Fruit fly (Drosophila melanogaster) whole organism, embryonic: Measurements from ENCODE around the gene CG3071.

Experiments used
- Asciz ChIP-seq: fragments of 200-800 bp; sonication (Bioruptor generic); optimal IDR thresholded peaks from 2 replicates; lab custom pipeline; 2017; ENCODE audit warnings: missing biosample characterization, mild to moderate bottlenecking, missing genetic modification characterization, missing genetic modification reagents
- Blimp-1 ChIP-seq: fragments of 200-800 bp; sonication (Bioruptor generic); optimal IDR thresholded peaks from 3 replicates; lab custom pipeline; 2018; ENCODE audit warnings: missing biosample characterization, missing genetic modification characterization, mild to moderate bottlenecking, moderate library complexity, missing genetic modification reagents
- Bteb2 ChIP-seq: fragments of 200-800 bp; sonication (Bioruptor generic); optimal IDR thresholded peaks from 2 replicates; lab custom pipeline; 2016; ENCODE audit warnings: missing biosample characterization, missing genetic modification characterization
- CG10366 ChIP-seq: fragments of 200-800 bp; sonication (Bioruptor generic); IDR thresholded peaks from 2 replicates; pipeline ENCODE4 v1.3.6; 2022; ENCODE audit warnings: missing biosample characterization, missing genetic modification characterization
- CG10979 ChIP-seq: fragments of 200-800 bp; sonication (Bioruptor generic); optimal IDR thresholded peaks from 2 replicates; lab custom pipeline; 2018; ENCODE audit warnings: missing biosample characterization, mild to moderate bottlenecking, missing genetic modification characterization, moderate library complexity
- CG11560 ChIP-seq: fragments of 200-800 bp; sonication (Bioruptor generic); IDR thresholded peaks from 3 replicates; pipeline ENCODE4 v1.3.6; 2022; ENCODE audit warnings: missing biosample characterization, missing genetic modification characterization
- CG12299 ChIP-seq: fragments of 200-800 bp; sonication (Bioruptor generic); optimal IDR thresholded peaks from 2 replicates; lab custom pipeline; 2018; ENCODE audit warnings: missing biosample characterization, mild to moderate bottlenecking, missing genetic modification characterization
- CG13123 ChIP-seq: fragments of 200-800 bp; sonication (Bioruptor generic); optimal IDR thresholded peaks from 2 replicates; lab custom pipeline; 2016; ENCODE audit warnings: missing biosample characterization, missing genetic modification characterization
- CG14667 ChIP-seq: fragments of 200-800 bp; sonication (Bioruptor generic); IDR thresholded peaks from 2 replicates; pipeline ENCODE4 v1.3.6; 2022; ENCODE audit warnings: missing biosample characterization, missing genetic modification characterization
- CG14710 ChIP-seq: fragments of 200-800 bp; sonication (Bioruptor generic); optimal IDR thresholded peaks from 3 replicates; lab custom pipeline; 2019; ENCODE audit warnings: missing biosample characterization, mild to moderate bottlenecking, missing genetic modification characterization, moderate library complexity
- CG15073 ChIP-seq: fragments of 200-800 bp; sonication (Bioruptor generic); optimal IDR thresholded peaks from 2 replicates; lab custom pipeline; 2016; ENCODE audit warnings: missing biosample characterization, missing genetic modification characterization
- CG17361 ChIP-seq: fragments of 200-800 bp; sonication (Bioruptor generic); IDR thresholded peaks from 3 replicates; pipeline ENCODE4 v1.3.6; 2022; ENCODE audit warnings: missing biosample characterization, missing genetic modification characterization
- CG17612 ChIP-seq: fragments of 200-800 bp; sonication (Bioruptor generic); IDR thresholded peaks from 2 replicates; pipeline ENCODE4 v1.3.6; 2022; ENCODE audit warnings: missing biosample characterization, missing genetic modification characterization
- CG17802 ChIP-seq: fragments of 200-800 bp; sonication (Bioruptor generic); optimal IDR thresholded peaks from 2 replicates; lab custom pipeline; 2018; ENCODE audit warnings: missing biosample characterization, mild to moderate bottlenecking, missing genetic modification characterization, moderate library complexity
- CG17912 ChIP-seq: fragments of 200-800 bp; sonication (Bioruptor generic); optimal IDR thresholded peaks from 2 replicates; lab custom pipeline; 2018; ENCODE audit warnings: missing biosample characterization, mild to moderate bottlenecking, missing genetic modification characterization
- CG18011 ChIP-seq: fragments of 200-800 bp; sonication (Bioruptor generic); optimal IDR thresholded peaks from 2 replicates; lab custom pipeline; 2017; ENCODE audit warnings: missing biosample characterization, missing genetic modification characterization, mild to moderate bottlenecking, moderate library complexity, missing genotype
- CG2120 ChIP-seq: fragments of 200-800 bp; sonication (Bioruptor generic); optimal IDR thresholded peaks from 3 replicates; lab custom pipeline; 2016; ENCODE audit warnings: missing biosample characterization, missing genetic modification characterization
- CG2678 ChIP-seq: fragments of 200-800 bp; sonication (Bioruptor generic); optimal IDR thresholded peaks from 3 replicates; lab custom pipeline; 2019; ENCODE audit warnings: missing biosample characterization, mild to moderate bottlenecking, missing genetic modification characterization, moderate library complexity
- CG30403 ChIP-seq: fragments of 200-800 bp; sonication (Bioruptor generic); optimal IDR thresholded peaks from 3 replicates; lab custom pipeline; 2016; ENCODE audit warnings: missing biosample characterization, missing genetic modification characterization
- CG3065 ChIP-seq: fragments of 200-800 bp; sonication (Bioruptor generic); optimal IDR thresholded peaks from 2 replicates; lab custom pipeline; 2016; ENCODE audit warnings: missing biosample characterization, missing genetic modification characterization
- CG3847 ChIP-seq: fragments of 200-800 bp; sonication (Bioruptor generic); IDR thresholded peaks from 2 replicates; pipeline ENCODE4 v1.3.6; 2022; ENCODE audit warnings: missing biosample characterization, missing genetic modification characterization
- CG4404 ChIP-seq: fragments of 200-800 bp; sonication (Bioruptor generic); IDR thresholded peaks from 2 replicates; pipeline ENCODE4 v1.3.6; 2022; ENCODE audit warnings: missing biosample characterization, missing genetic modification characterization
- CG6791 ChIP-seq: fragments of 200-800 bp; sonication (Bioruptor generic); IDR thresholded peaks from 3 replicates; pipeline ENCODE4 v1.3.6; 2022; ENCODE audit warnings: missing biosample characterization, missing genetic modification characterization; ENCODE audit not compliant: partially characterized antibody
- CG9215 ChIP-seq: fragments of 200-800 bp; sonication (Bioruptor generic); IDR thresholded peaks from 2 replicates; pipeline ENCODE4 v1.3.6; 2022; ENCODE audit warnings: missing biosample characterization, missing genetic modification characterization
- CG9437 ChIP-seq: fragments of 200-800 bp; sonication (Bioruptor generic); optimal IDR thresholded peaks from 2 replicates; lab custom pipeline; 2018; ENCODE audit warnings: missing biosample characterization, mild to moderate bottlenecking, missing genetic modification characterization
- CG9609 ChIP-seq: fragments of 200-800 bp; sonication (Bioruptor generic); optimal IDR thresholded peaks from 3 replicates; lab custom pipeline; 2016; ENCODE audit warnings: missing biosample characterization, missing genetic modification characterization
- CHES-1-like ChIP-seq: fragments of 200-800 bp; sonication (Bioruptor generic); optimal IDR thresholded peaks from 2 replicates; lab custom pipeline; 2016; ENCODE audit warnings: missing biosample characterization, missing genetic modification characterization
- Dfd ChIP-seq, 2 experiments: fragments of >200 bp; optimal IDR thresholded peaks; 2 replicates each; lab custom pipeline; 2017; ENCODE audit warnings: missing biosample characterization in 2 of 2, missing genetic modification characterization in 2 of 2
- Doc2 ChIP-seq: fragments of 200-800 bp; sonication (Bioruptor generic); IDR thresholded peaks from 2 replicates; pipeline ENCODE4 v1.3.6; 2022; ENCODE audit warnings: missing biosample characterization, missing genetic modification characterization
- Dp ChIP-seq: fragments of 200-800 bp; sonication (Bioruptor generic); optimal IDR thresholded peaks from 2 replicates; lab custom pipeline; 2018; ENCODE audit warnings: missing biosample characterization, mild to moderate bottlenecking, missing genetic modification characterization, moderate library complexity
- Dref ChIP-seq: fragments of 200-800 bp; sonication (Bioruptor generic); IDR thresholded peaks from 2 replicates; pipeline ENCODE4 v1.3.6; 2022; ENCODE audit warnings: missing biosample characterization, missing genetic modification characterization
- Mes4 ChIP-seq: fragments of 200-800 bp; sonication (Bioruptor generic); optimal IDR thresholded peaks from 2 replicates; lab custom pipeline; 2016; ENCODE audit warnings: missing biosample characterization, missing genetic modification characterization
- amos ChIP-seq: fragments of 200-800 bp; sonication (Bioruptor generic); IDR thresholded peaks from 2 replicates; pipeline ENCODE4 v1.3.6; 2022; ENCODE audit warnings: missing biosample characterization, missing genetic modification characterization; ENCODE audit not compliant: partially characterized antibody
- ap ChIP-seq: fragments of 200-800 bp; sonication (Bioruptor generic); IDR thresholded peaks from 2 replicates; pipeline ENCODE4 v1.3.6; 2022; ENCODE audit warnings: missing biosample characterization, missing genetic modification characterization
- bcd ChIP-seq: fragments of 200-800 bp; sonication (Bioruptor generic); optimal IDR thresholded peaks from 2 replicates; lab custom pipeline; 2017; ENCODE audit warnings: missing biosample characterization, mild to moderate bottlenecking, missing genetic modification characterization
- bsh ChIP-seq, 2 experiments: fragments of 200-800 bp; sonication (Bioruptor generic); optimal IDR thresholded peaks; 2 replicates each; lab custom pipeline; 2017 to 2018; ENCODE audit warnings: mild to moderate bottlenecking in 2 of 2, missing biosample characterization in 2 of 2, missing genetic modification characterization in 2 of 2, moderate library complexity in 1 of 2
- cwo ChIP-seq: fragments of 200-800 bp; sonication (Bioruptor generic); optimal IDR thresholded peaks from 3 replicates; lab custom pipeline; 2017; ENCODE audit warnings: missing biosample characterization, missing genetic modification characterization, mild to moderate bottlenecking, moderate library complexity, missing genetic modification reagents
- dati ChIP-seq: fragments of 200-800 bp; sonication (Bioruptor generic); IDR thresholded peaks from 2 replicates; pipeline ENCODE4 v1.3.6; 2022; ENCODE audit warnings: missing biosample characterization, missing genetic modification characterization
- ewg ChIP-seq: fragments of 200-800 bp; sonication (Bioruptor generic); optimal IDR thresholded peaks from 3 replicates; lab custom pipeline; 2017; ENCODE audit warnings: mild to moderate bottlenecking, missing biosample characterization, missing genetic modification reagents, missing genetic modification characterization
- exex ChIP-seq: fragments of 200-800 bp; sonication (Bioruptor generic); optimal IDR thresholded peaks from 4 replicates; lab custom pipeline; 2018; ENCODE audit warnings: missing biosample characterization, mild to moderate bottlenecking, missing genetic modification characterization, moderate library complexity
- grau ChIP-seq: fragments of 200-800 bp; optimal IDR thresholded peaks from 3 replicates; lab custom pipeline; 2019; ENCODE audit warnings: missing biosample characterization, mild to moderate bottlenecking, missing genetic modification characterization, moderate library complexity
- grn ChIP-seq: fragments of 200-800 bp; sonication (Bioruptor generic); optimal IDR thresholded peaks from 3 replicates; lab custom pipeline; 2017; ENCODE audit warnings: missing biosample characterization, missing genetic modification characterization
- hth ChIP-seq: fragments of >200 bp; optimal IDR thresholded peaks from 2 replicates; lab custom pipeline; 2017; ENCODE audit warnings: inconsistent platforms
- mam ChIP-seq: fragments of 200-800 bp; sonication (Bioruptor generic); optimal IDR thresholded peaks from 3 replicates; lab custom pipeline; 2016; ENCODE audit warnings: missing biosample characterization, missing genetic modification characterization
- nau ChIP-seq: fragments of 200-800 bp; sonication (Bioruptor generic); optimal IDR thresholded peaks from 3 replicates; lab custom pipeline; 2017; ENCODE audit warnings: missing biosample characterization, mild to moderate bottlenecking, missing genetic modification characterization, missing genetic modification reagents
- nerfin-1 ChIP-seq: fragments of 200-800 bp; sonication (Bioruptor generic); optimal IDR thresholded peaks from 3 replicates; lab custom pipeline; 2019; ENCODE audit warnings: missing biosample characterization, mild to moderate bottlenecking, missing genetic modification characterization, moderate library complexity
- row ChIP-seq: fragments of 200-800 bp; sonication (Bioruptor generic); IDR thresholded peaks from 3 replicates; pipeline ENCODE4 v1.3.6; 2022; ENCODE audit warnings: missing biosample characterization, missing genetic modification characterization
- sim ChIP-seq: fragments of 200-800 bp; sonication (Bioruptor generic); IDR thresholded peaks from 2 replicates; pipeline ENCODE4 v1.3.6; 2022; ENCODE audit warnings: missing biosample characterization, missing genetic modification characterization
- sr ChIP-seq: fragments of 200-800 bp; sonication (Bioruptor generic); IDR thresholded peaks from 3 replicates; pipeline ENCODE4 v1.3.6; 2022; ENCODE audit warnings: missing biosample characterization, missing genetic modification characterization
- ttk ChIP-seq: fragments of 200-800 bp; sonication (Bioruptor generic); IDR thresholded peaks from 2 replicates; pipeline ENCODE4 v2.1.2; 2022; ENCODE audit warnings: missing biosample characterization, missing genetic modification characterization
- zfh1 ChIP-seq: fragments of 200-800 bp; sonication (Bioruptor generic); IDR thresholded peaks from 3 replicates; pipeline ENCODE4 v1.3.6; 2022; ENCODE audit warnings: missing biosample characterization, missing genetic modification characterization

The CG3071 gene

DNA sequence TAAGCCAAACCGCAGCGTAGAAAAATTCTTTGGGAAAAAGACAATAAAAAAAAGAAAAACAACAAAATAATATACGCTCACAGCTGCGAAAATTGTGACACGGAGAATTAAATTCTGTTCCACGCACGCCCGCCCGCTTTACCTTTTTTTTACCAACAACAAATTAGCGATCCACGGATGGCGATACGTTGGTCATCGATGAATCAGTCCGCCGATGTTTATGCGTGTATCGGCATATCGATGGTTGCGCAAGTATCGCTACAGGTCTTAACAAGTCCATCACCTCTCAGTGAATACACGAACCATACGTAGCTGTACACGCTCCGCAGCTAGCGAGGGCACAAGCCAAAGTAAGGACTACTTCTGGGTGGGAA is 7.9 kb downstream of the CG3071 start, which contains the start of gene CG2924 (continued):
- TF ChIP-seq mam (peak; percentile 86), zfh1 (peak; percentile 72; the same call in 2 of the 3 replicates), grn (GFP tag; lab: Kevin White, UChicago) (peak; percentile 22), CG3847 (GFP tag; lab: Robert Waterston, UW) (peak; percentile 73), Dp (peak; percentile 93), dati (GFP tag; lab: Robert Waterston, UW) (no peak), CG9609 (GFP tag; lab: Kevin White, UChicago) (peak; percentile 72), ewg (GFP tag; lab: Kevin White, UChicago) (peak; percentile 77), bsh (GFP tag; optimal IDR thresholded peaks at IDR 0.05; lab: Kevin White, UChicago) (no peak), hth (lab: Kevin White, UChicago) (no peak), CG4404 (GFP tag; lab: Robert Waterston, UW) (no peak), CG13123 (GFP tag; lab: Kevin White, UChicago) (no peak), Mes4 (peak; percentile 42), CG9215 (GFP tag; lab: Robert Waterston, UW) (no peak; the same call in 1 of the 2 replicates), CG10366 (peak; percentile 49), ap (GFP tag; lab: Robert Waterston, UW) (no peak), row (GFP tag; lab: Robert Waterston, UW) (peak; percentile 59; the same call in 2 of the 3 replicates), CG14710 (tag; lab: Kevin White, UChicago) (peak; percentile 80), CG3065 (GFP tag; lab: Kevin White, UChicago) (no peak), CG30403 (GFP tag; lab: Kevin White, UChicago) (peak; percentile 52), CG15073 (GFP tag; lab: Kevin White, UChicago) (no peak), nau (GFP tag; lab: Kevin White, UChicago) (no peak), CG17912 (no peak), cwo (GFP tag; lab: Kevin White, UChicago) (peak; percentile 18), CG17612 (GFP tag; lab: Robert Waterston, UW) (peak; percentile 38; the same call in 1 of the 2 replicates), CG17361 (GFP tag; lab: Robert Waterston, UW) (0 out of 3 replicates have a peak, but pooled peaks have one; percentile 24), Dref (GFP tag; lab: Robert Waterston, UW) (peak; percentile 100), CG11560 (tag; lab: Robert Waterston, UW) (peak; percentile 76; the same call in 2 of the 3 replicates), CG14667 (GFP tag; lab: Robert Waterston, UW) (no peak), CG17802 (peak; percentile 20), Asciz (GFP tag; lab: Kevin White, UChicago) (peak; percentile 23), sr (peak; percentile 47; the same call in 2 of the 3 replicates), CG10979 (tag; lab: Kevin White, UChicago) (peak; percentile 0), CG2678 (tag; lab: Kevin White, UChicago) (peak; percentile 19), CG2120 (GFP tag; lab: Kevin White, UChicago) (peak; percentile 84), Doc2 (GFP tag; lab: Robert Waterston, UW) (no peak), CG6791 (GFP tag; lab: Robert Waterston, UW) (peak; percentile 100), Dfd (GFP tag; optimal IDR thresholded peaks at IDR 0.05; lab: Kevin White, UChicago) (no peak), Bteb2 (GFP tag; lab: Kevin White, UChicago) (peak; percentile 50), CG18011 (peak; percentile 22), Blimp-1 (peak; percentile 24), ttk (GFP tag; lab: Robert Waterston, UW) (peak; percentile 32; the same call in 1 of the 2 replicates), bcd (peak; percentile 43), CHES-1-like (GFP tag; lab: Kevin White, UChicago) (peak; percentile 64), CG12299 (tag; lab: Kevin White, UChicago) (peak; percentile 43), amos (GFP tag; lab: Robert Waterston, UW) (peak; percentile 100), nerfin-1 (peak; percentile 34), sim (GFP tag; lab: Robert Waterston, UW) (no peak), CG9437 (GFP tag; lab: Kevin White, UChicago) (peak; percentile 74), exex (tag; lab: Kevin White, UChicago) (peak; percentile 54), grau (tag; lab: Kevin White, UChicago) (peak; percentile 51)
